Fruit fly (Drosophila melanogaster): ENCODE results near the gene Osi3.
A peak's percentile ranks its signal among the peaks of the same experiment; 100 is the strongest.

Osi3 gene

DNA sequence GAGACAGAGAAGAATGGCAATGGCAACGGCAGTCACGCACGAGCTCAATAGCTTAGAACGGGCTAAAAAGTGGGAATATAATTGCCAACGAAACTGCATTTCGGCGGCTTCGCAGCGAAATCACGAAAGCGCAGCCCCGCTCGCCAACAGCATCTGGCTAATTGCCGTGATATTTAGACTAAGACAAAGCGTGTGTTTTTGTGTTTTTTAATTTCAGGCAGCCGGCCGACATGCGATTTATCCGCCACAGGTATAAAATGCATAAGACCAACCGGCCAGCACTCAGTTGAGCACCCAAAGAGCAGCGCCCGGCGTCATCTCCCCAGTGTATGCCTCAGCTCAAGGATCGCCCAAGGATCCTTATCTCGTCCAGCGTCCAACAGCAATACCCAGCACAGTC is 39.2 kb downstream of the Osi3 start, which contains the start of gene Osi8:
TSS of gene Osi8 (plus strand) at position 301 of the 400 bp plus-strand sequence.
- TF ChIP-seq H15 (GFP tag; IDR thresholded peaks at IDR 0.05) (no peak), NC2β (GFP tag; optimal IDR thresholded peaks at IDR 0.05) (no peak), pros (GFP tag; optimal IDR thresholded peaks at IDR 0.05) (no peak), prd (optimal IDR thresholded peaks at IDR 0.05) (no peak), prd (GFP tag; IDR thresholded peaks at IDR 0.05) (no peak), CG12744 (GFP tag; optimal IDR thresholded peaks at IDR 0.05) (no peak), CG9876 (GFP tag; optimal IDR thresholded peaks at IDR 0.05) (no peak), Ets65A (GFP tag) (peak; percentile 33)

DNA sequence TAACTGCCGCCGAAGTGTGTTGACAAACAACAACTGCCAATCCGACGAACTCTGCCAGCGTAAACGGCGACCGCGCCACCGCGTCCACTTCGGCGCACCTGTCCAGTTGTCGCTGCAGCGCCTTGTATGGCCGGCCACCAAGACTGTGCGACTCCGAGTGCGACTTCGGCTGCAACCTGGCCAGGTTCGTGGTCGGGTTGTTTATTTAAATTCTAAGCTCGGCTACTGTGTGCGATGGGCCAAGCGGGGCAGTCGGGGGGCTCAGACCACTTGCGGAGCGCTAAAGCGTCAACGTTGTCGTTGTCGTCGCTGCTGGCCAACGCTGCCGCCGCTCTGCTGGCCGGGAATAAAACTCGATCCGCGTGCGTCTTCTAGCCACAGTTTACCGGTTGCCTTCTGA is 44.2 kb downstream of the Osi3 start, which contains the start of gene Osi9:
TSS of gene Osi9 (plus strand) at position 375 of the 400 bp plus-strand sequence.
- TF ChIP-seq ci (GFP tag; IDR thresholded peaks at IDR 0.05): 0 out of 3 replicates have a peak, but pooled peaks have one; percentile 13
- TF ChIP-seq Adf1 (GFP tag; IDR thresholded peaks at IDR 0.05): peak; percentile 38
- peak; percentile 88 for TF ChIP-seq Deaf1 (tag; optimal IDR thresholded peaks at IDR 0.05)
- TF ChIP-seq vvl (GFP tag; IDR thresholded peaks at IDR 0.05): 0 out of 2 replicates have a peak, but pooled peaks have one; percentile 25
- TF ChIP-seq CG6175 (GFP tag; IDR thresholded peaks at IDR 0.05): 0 out of 3 replicates have a peak, but pooled peaks have one; percentile 18
- TF ChIP-seq crol (GFP tag; IDR thresholded peaks at IDR 0.05): 0 out of 2 replicates have a peak, but pooled peaks have one; percentile 27
- no peak for TF ChIP-seq CG1647 (GFP tag; optimal IDR thresholded peaks at IDR 0.05)
- TF ChIP-seq phol (tag; optimal IDR thresholded peaks at IDR 0.05): no peak
- peak; percentile 33 for TF ChIP-seq CG5180 (GFP tag; optimal IDR thresholded peaks at IDR 0.05)
- no peak for TF ChIP-seq bigmax (GFP tag; optimal IDR thresholded peaks at IDR 0.05)
- TF ChIP-seq Ets65A (GFP tag): peak; percentile 40

DNA sequence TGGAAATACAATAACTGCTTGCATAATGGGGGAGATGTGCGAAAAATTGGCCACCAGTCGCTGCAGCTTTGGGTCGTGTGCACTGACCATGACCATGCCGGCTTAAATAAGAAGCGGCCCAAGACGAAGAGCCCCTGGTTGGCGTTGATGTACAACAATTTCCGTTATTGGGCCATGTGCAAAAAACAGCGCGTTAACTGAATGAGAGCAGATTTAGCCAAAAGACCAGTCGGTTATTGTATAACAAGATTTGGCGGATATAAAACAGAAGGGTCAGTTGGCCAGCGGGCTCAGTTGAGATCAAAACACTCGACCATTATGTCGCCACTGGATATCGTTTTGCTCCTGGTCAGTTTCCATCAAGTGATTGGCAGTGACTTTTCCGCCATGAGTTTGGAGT is 48.0 kb downstream of the Osi3 start, which contains the start of gene Osi10a:
TSS of gene Osi10a (plus strand) at position 301 of the 400 bp plus-strand sequence.
- no peak for TF ChIP-seq knrl (GFP tag; IDR thresholded peaks at IDR 0.05; ENCODE audit: partially characterized antibody)
- no peak for TF ChIP-seq CG7839 (tag; optimal IDR thresholded peaks at IDR 0.05)
- TF ChIP-seq CG8359 (GFP tag; optimal IDR thresholded peaks at IDR 0.05; ENCODE audit: borderline replicate concordance): no peak
- no peak for TF ChIP-seq Ets65A (GFP tag)
- TF ChIP-seq Hand (GFP tag; optimal IDR thresholded peaks at IDR 0.05): no peak
- TF ChIP-seq Myb (GFP tag; optimal IDR thresholded peaks at IDR 0.05): no peak
- no peak for TF ChIP-seq Xbp1 (GFP tag; optimal IDR thresholded peaks at IDR 0.05)
- TF ChIP-seq CG14050 (GFP tag; IDR thresholded peaks at IDR 0.05): no peak
- no peak for TF ChIP-seq Ptx1 (GFP tag; IDR thresholded peaks at IDR 0.05)
- no peak for TF ChIP-seq Vsx1 (GFP tag; optimal IDR thresholded peaks at IDR 0.05)
- no peak for TF ChIP-seq dm (GFP tag; optimal IDR thresholded peaks at IDR 0.05)
- TF ChIP-seq inv (GFP tag; IDR thresholded peaks at IDR 0.05; ENCODE audit: partially characterized antibody): no peak
- TF ChIP-seq Scr (GFP tag; IDR thresholded peaks at IDR 0.05; ENCODE audit: partially characterized antibody): no peak
- no peak for TF ChIP-seq CG7745 (tag; optimal IDR thresholded peaks at IDR 0.05)
- no peak for TF ChIP-seq sim (GFP tag; IDR thresholded peaks at IDR 0.05)
- no peak for TF ChIP-seq sc (optimal IDR thresholded peaks at IDR 0.05)
- no peak for TF ChIP-seq sc (GFP tag; optimal IDR thresholded peaks at IDR 0.05)
- no peak for TF ChIP-seq Hey (tag; optimal IDR thresholded peaks at IDR 0.05)

DNA sequence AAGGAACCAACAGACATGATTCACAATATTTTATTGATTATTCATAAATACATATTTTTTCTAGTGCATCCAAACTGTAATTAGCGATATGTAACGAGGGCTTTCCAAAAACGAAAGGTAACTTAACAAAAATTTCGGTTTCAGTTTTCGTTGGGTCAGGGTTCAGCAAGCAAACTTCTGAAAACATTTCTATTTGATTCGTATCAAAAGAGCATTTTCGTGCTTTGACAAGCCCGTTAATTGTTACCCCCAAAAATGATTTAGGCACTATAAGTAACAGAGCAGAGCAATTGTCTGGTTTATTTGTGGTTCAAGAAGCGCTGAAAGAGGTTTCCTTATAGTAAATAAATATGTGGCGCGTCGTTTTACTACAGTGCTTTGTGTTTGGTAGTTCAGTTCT is 50.3 kb downstream of the Osi3 start, which contains the start of gene Osi10b:
TSS of gene Osi10b (plus strand) at position 301 of the 400 bp plus-strand sequence.
- TF ChIP-seq Deaf1 (tag; optimal IDR thresholded peaks at IDR 0.05) (no peak), Ets65A (GFP tag) (peak; percentile 6), CG7357 (GFP tag; IDR thresholded peaks at IDR 0.05) (no peak)

Data from whole organism, embryonic.